Fruit fly (Drosophila melanogaster) whole organism, prepupa: ENCODE data around the gene Vha26.

Experiments
- Blimp-1 ChIP-seq: fragments of 200-800 bp; sonication (Bioruptor generic); optimal IDR thresholded peaks from 3 replicates; lab custom pipeline; 2017; ENCODE audit warnings: missing biosample characterization, missing genetic modification characterization, mild to moderate bottlenecking, moderate library complexity, missing genetic modification reagents
- CG10631 ChIP-seq: fragments of 200-800 bp; sonication (Bioruptor generic); optimal IDR thresholded peaks from 2 replicates; lab custom pipeline; 2016; ENCODE audit warnings: missing biosample characterization, missing genetic modification characterization
- CG10669 ChIP-seq: fragments of 200-800 bp; sonication (Bioruptor generic); optimal IDR thresholded peaks from 3 replicates; lab custom pipeline; 2018; ENCODE audit warnings: missing biosample characterization, mild to moderate bottlenecking, missing genetic modification characterization, moderate library complexity
- CG11762 ChIP-seq: fragments of 200-800 bp; sonication (Bioruptor generic); optimal IDR thresholded peaks from 3 replicates; lab custom pipeline; 2016; ENCODE audit warnings: missing biosample characterization, missing genetic modification characterization; ENCODE audit not compliant: insufficient read depth
- CG15336 ChIP-seq: fragments of 200-800 bp; sonication (Bioruptor generic); IDR thresholded peaks from 2 replicates; pipeline ENCODE4 v1.3.6; 2022; ENCODE audit warnings: missing biosample characterization, missing genetic modification characterization
- CG3032 ChIP-seq: fragments of 200-800 bp; optimal IDR thresholded peaks from 2 replicates; lab custom pipeline; 2019; ENCODE audit warnings: missing biosample characterization, mild to moderate bottlenecking, missing genetic modification characterization, moderate library complexity
- CG31627 ChIP-seq: fragments of 200-800 bp; sonication (Bioruptor generic); optimal IDR thresholded peaks from 3 replicates; lab custom pipeline; 2016; ENCODE audit warnings: missing biosample characterization, missing genetic modification characterization
- CG32006 ChIP-seq: fragments of 200-800 bp; sonication (Bioruptor generic); optimal IDR thresholded peaks from 3 replicates; lab custom pipeline; 2017; ENCODE audit warnings: missing biosample characterization, mild to moderate bottlenecking, missing genetic modification characterization
- CG34406 ChIP-seq: fragments of 200-800 bp; sonication (Bioruptor generic); optimal IDR thresholded peaks from 3 replicates; lab custom pipeline; 2016; ENCODE audit warnings: missing biosample characterization, missing genetic modification characterization
- CG3919 ChIP-seq: fragments of 200-800 bp; sonication (Bioruptor generic); optimal IDR thresholded peaks from 3 replicates; lab custom pipeline; 2016; ENCODE audit warnings: missing biosample characterization, missing genetic modification characterization
- CG4318 ChIP-seq: fragments of 200-800 bp; sonication (Bioruptor generic); optimal IDR thresholded peaks from 3 replicates; lab custom pipeline; 2017; ENCODE audit warnings: missing biosample characterization, mild to moderate bottlenecking, missing genetic modification characterization
- CG6163 ChIP-seq: fragments of 200-800 bp; sonication (Bioruptor generic); IDR thresholded peaks from 3 replicates; pipeline ENCODE4 v1.3.6; 2022; ENCODE audit warnings: missing biosample characterization, missing genetic modification characterization
- CG6276 ChIP-seq: fragments of 200-800 bp; sonication (Bioruptor generic); optimal IDR thresholded peaks from 2 replicates; lab custom pipeline; 2017; ENCODE audit warnings: missing biosample characterization, mild to moderate bottlenecking, missing genetic modification characterization
- CG6792 ChIP-seq: fragments of 200-800 bp; sonication (Bioruptor generic); optimal IDR thresholded peaks from 3 replicates; lab custom pipeline; 2016; ENCODE audit warnings: missing biosample characterization, missing genetic modification characterization
- CG6808 ChIP-seq: fragments of 200-800 bp; sonication (Bioruptor generic); optimal IDR thresholded peaks from 3 replicates; lab custom pipeline; 2017; ENCODE audit warnings: missing biosample characterization, missing genetic modification characterization, mild to moderate bottlenecking, moderate library complexity, missing genetic modification reagents
- CG8119 ChIP-seq: fragments of 200-800 bp; sonication (Bioruptor generic); IDR thresholded peaks from 3 replicates; pipeline ENCODE4 v1.3.6; 2022; ENCODE audit warnings: missing biosample characterization, missing genetic modification characterization
- CG8319 ChIP-seq: fragments of 200-800 bp; sonication (Bioruptor generic); optimal IDR thresholded peaks from 3 replicates; lab custom pipeline; 2016; ENCODE audit warnings: missing biosample characterization, missing genetic modification characterization
- Eip75B ChIP-seq: fragments of 200-800 bp; sonication (Bioruptor generic); optimal IDR thresholded peaks from 3 replicates; lab custom pipeline; 2016; ENCODE audit warnings: missing biosample characterization, missing genetic modification characterization
- Eip78C ChIP-seq: fragments of 200-800 bp; sonication (Bioruptor generic); peaks from one replicate; lab custom pipeline; 2016; ENCODE audit warnings: missing biosample characterization, missing genetic modification characterization
- Eip93F ChIP-seq: fragments of 200-800 bp; sonication (Bioruptor generic); optimal IDR thresholded peaks from 2 replicates; lab custom pipeline; 2016; ENCODE audit warnings: missing biosample characterization, mild to moderate bottlenecking, missing genetic modification characterization
- Ets21C ChIP-seq: fragments of 200-800 bp; sonication (Bioruptor generic); optimal IDR thresholded peaks from 3 replicates; lab custom pipeline; 2016; ENCODE audit warnings: missing biosample characterization, missing genetic modification characterization
- Ets96B ChIP-seq: fragments of 200-800 bp; optimal IDR thresholded peaks from 2 replicates; lab custom pipeline; 2019; ENCODE audit warnings: missing biosample characterization, mild to moderate bottlenecking, missing genetic modification characterization, moderate library complexity
- Lpt ChIP-seq: fragments of 200-800 bp; sonication (Bioruptor generic); optimal IDR thresholded peaks from 3 replicates; lab custom pipeline; 2016; ENCODE audit warnings: missing biosample characterization, missing genetic modification characterization
- Met ChIP-seq: fragments of 200-800 bp; sonication (Bioruptor generic); optimal IDR thresholded peaks from 3 replicates; lab custom pipeline; 2016; ENCODE audit warnings: missing biosample characterization, missing genetic modification characterization
- OdsH ChIP-seq: fragments of 200-800 bp; sonication (Bioruptor generic); optimal IDR thresholded peaks from 3 replicates; lab custom pipeline; 2016; ENCODE audit warnings: missing biosample characterization, missing genetic modification characterization
- Sox102F ChIP-seq: fragments of 200-800 bp; sonication (Bioruptor generic); optimal IDR thresholded peaks from 2 replicates; lab custom pipeline; 2016; ENCODE audit warnings: missing biosample characterization, mild to moderate bottlenecking, missing genetic modification characterization
- Sox15 ChIP-seq: fragments of 200-800 bp; sonication (Bioruptor generic); optimal IDR thresholded peaks from 3 replicates; lab custom pipeline; 2016; ENCODE audit warnings: missing biosample characterization, missing genetic modification characterization
- achi ChIP-seq: fragments of 200-800 bp; sonication (Bioruptor generic); optimal IDR thresholded peaks from 3 replicates; lab custom pipeline; 2016; ENCODE audit warnings: missing biosample characterization, missing genetic modification characterization
- cyc ChIP-seq: fragments of 200-800 bp; sonication (Bioruptor generic); optimal IDR thresholded peaks from 3 replicates; lab custom pipeline; 2016; ENCODE audit warnings: missing biosample characterization, missing genetic modification characterization
- esn ChIP-seq: fragments of 200-800 bp; sonication (Bioruptor generic); optimal IDR thresholded peaks from 2 replicates; lab custom pipeline; 2016; ENCODE audit warnings: missing biosample characterization, mild to moderate bottlenecking, missing genetic modification characterization, moderate library complexity
- fd85E ChIP-seq: fragments of 200-800 bp; sonication (Bioruptor generic); optimal IDR thresholded peaks from 3 replicates; lab custom pipeline; 2016; ENCODE audit warnings: missing biosample characterization, missing genetic modification characterization
- fkh ChIP-seq: fragments of 200-800 bp; sonication (Bioruptor generic); optimal IDR thresholded peaks from 3 replicates; lab custom pipeline; 2017; ENCODE audit warnings: missing biosample characterization, mild to moderate bottlenecking, missing genetic modification characterization, moderate library complexity
- net ChIP-seq: fragments of 200-800 bp; sonication (Bioruptor generic); optimal IDR thresholded peaks from 3 replicates; lab custom pipeline; 2016; ENCODE audit warnings: missing biosample characterization, missing genetic modification characterization
- spab ChIP-seq: fragments of 200-800 bp; sonication (Bioruptor generic); optimal IDR thresholded peaks from 2 replicates; lab custom pipeline; 2017; ENCODE audit warnings: missing biosample characterization, mild to moderate bottlenecking, missing genetic modification characterization, missing genetic modification reagents
- ss ChIP-seq, 2 experiments: fragments of 200-800 bp; sonication (Bioruptor generic); optimal IDR thresholded peaks; 2 replicates in 1 of 2; 3 replicates in 1 of 2; lab custom pipeline; 2017 to 2018; ENCODE audit warnings: mild to moderate bottlenecking in 2 of 2, missing biosample characterization in 2 of 2, missing genetic modification characterization in 2 of 2, moderate library complexity in 1 of 2
- svp ChIP-seq: fragments of 200-800 bp; sonication (Bioruptor generic); peaks from one replicate; lab custom pipeline; 2016; ENCODE audit warnings: missing biosample characterization, missing genetic modification characterization
- topi ChIP-seq: fragments of 200-800 bp; sonication (Bioruptor generic); optimal IDR thresholded peaks from 3 replicates; lab custom pipeline; 2016; ENCODE audit warnings: missing biosample characterization, missing genetic modification characterization
- vri ChIP-seq: fragments of 200-800 bp; sonication (Bioruptor generic); optimal IDR thresholded peaks from 3 replicates; lab custom pipeline; 2016; ENCODE audit warnings: missing biosample characterization, mild to moderate bottlenecking, missing genetic modification characterization

Gene Vha26

dm6 chr3R:5635524-5635923, 44.0 kb downstream of the Vha26 start, which contains the start of gene CG31546:
Gene CG31546 (minus strand): TSS chr3R:5635624.
- TF ChIP-seq Eip93F (GFP tag; lab: Kevin White, UChicago) (no peak), CG8119 (GFP tag; lab: Robert Waterston, UW) (no peak), Met (GFP tag; lab: Kevin White, UChicago) (no peak), CG31627 (GFP tag; lab: Kevin White, UChicago) (no peak), Sox102F (GFP tag; lab: Kevin White, UChicago) (no peak), CG6808 (GFP tag; lab: Kevin White, UChicago) (no peak), ss (GFP tag; optimal IDR thresholded peaks at IDR 0.05; lab: Kevin White, UChicago) (no peak), vri (GFP tag; lab: Kevin White, UChicago) (no peak), topi (GFP tag; lab: Kevin White, UChicago) (no peak), CG4318 (GFP tag; lab: Kevin White, UChicago) (no peak), net (GFP tag; lab: Kevin White, UChicago) (no peak), fkh (GFP tag; lab: Kevin White, UChicago) (no peak), CG8319 (GFP tag; lab: Kevin White, UChicago) (no peak), Ets21C (no peak), CG6276 (GFP tag; lab: Kevin White, UChicago) (no peak), Eip78C (GFP tag; lab: Kevin White, UChicago) (no peak)

dm6 chr3R:5636519-5637430, 45.2 kb downstream of the Vha26 start, which contains the start of the genes CG31548 and CG12170:
Gene CG31548 (minus strand): TSS chr3R:5636852.
Gene CG12170 (plus strand): TSS chr3R:5637234.
- TF ChIP-seq CG15336 = peak; percentile 59
- no peak for TF ChIP-seq ss (GFP tag; optimal IDR thresholded peaks at IDR 0.05; lab: Kevin White, UChicago)
- no peak for TF ChIP-seq topi (GFP tag; lab: Kevin White, UChicago)
- TF ChIP-seq CG34406 (GFP tag; lab: Kevin White, UChicago) = no peak
- TF ChIP-seq esn (GFP tag; lab: Kevin White, UChicago) = peak; percentile 69
- no peak for TF ChIP-seq OdsH (GFP tag; lab: Kevin White, UChicago)
- TF ChIP-seq CG6792 (GFP tag; lab: Kevin White, UChicago) = peak; percentile 40
- TF ChIP-seq Met (GFP tag; lab: Kevin White, UChicago) = no peak
- TF ChIP-seq Lpt (GFP tag; lab: Kevin White, UChicago) = no peak
- TF ChIP-seq CG11762 = no peak
- no peak for TF ChIP-seq CG10631
- TF ChIP-seq CG8119 (GFP tag; lab: Robert Waterston, UW) = peak; percentile 55; the same call in 2 of the 3 replicates
- no peak for TF ChIP-seq spab (GFP tag; lab: Kevin White, UChicago)
- TF ChIP-seq Eip75B (GFP tag; lab: Kevin White, UChicago) = no peak
- no peak for TF ChIP-seq Blimp-1 (GFP tag; lab: Kevin White, UChicago)
- TF ChIP-seq fd85E = no peak
- TF ChIP-seq CG32006 (GFP tag; lab: Kevin White, UChicago) = no peak
- TF ChIP-seq CG3032 (tag; lab: Kevin White, UChicago) = peak; percentile 38
- no peak for TF ChIP-seq achi (GFP tag; lab: Kevin White, UChicago)
- peak; percentile 34 for TF ChIP-seq cyc
- TF ChIP-seq CG10669 (GFP tag; lab: Kevin White, UChicago) = no peak
- no peak for TF ChIP-seq Ets96B (tag; lab: Kevin White, UChicago)
- TF ChIP-seq CG6163 (GFP tag; lab: Robert Waterston, UW) = peak; percentile 47; the same call in 2 of the 3 replicates
- TF ChIP-seq Sox15 (GFP tag; lab: Kevin White, UChicago) = peak; percentile 27
- no peak for TF ChIP-seq Eip78C (GFP tag; lab: Kevin White, UChicago)
- peak; percentile 63 for TF ChIP-seq svp (GFP tag; lab: Kevin White, UChicago)
- TF ChIP-seq CG31627 (GFP tag; lab: Kevin White, UChicago) = peak; percentile 56
- no peak for TF ChIP-seq CG3919 (GFP tag; lab: Kevin White, UChicago)
- TF ChIP-seq, all 60 proteins: peak for 10
